Worm (Caenorhabditis elegans) whole organism, early embryonic: Measurements from ENCODE around the gene mmaa-1.

Experiments used
- F13C5.2 ChIP-seq: sonication (generic microtip); optimal IDR thresholded peaks from 2 replicates; lab custom pipeline; 2017; ENCODE audit warnings: mild to moderate bottlenecking, missing genetic modification characterization, inconsistent platforms, missing compliant biosample characterization
- ama-1 ChIP-seq: fragments of 150-350 bp; optimal IDR thresholded peaks from 2 replicates; lab custom pipeline; 2014
- ceh-13 ChIP-seq: fragments of 200-800 bp; sonication (Bioruptor generic); optimal IDR thresholded peaks from 2 replicates; lab custom pipeline; 2018; ENCODE audit warnings: mild to moderate bottlenecking, missing genetic modification characterization, missing compliant biosample characterization
- ets-7 ChIP-seq: sonication (generic microtip); optimal IDR thresholded peaks from 2 replicates; lab custom pipeline; 2016; ENCODE audit warnings: missing genotype, missing genetic modification characterization, missing compliant biosample characterization
- flt-1 ChIP-seq: fragments of 200-800 bp; sonication (Bioruptor generic); IDR thresholded peaks from 2 replicates; pipeline ENCODE4 v1.3.6; 2022; ENCODE audit warnings: missing genetic modification characterization, missing compliant biosample characterization
- hnd-1 ChIP-seq: sonication (generic microtip); optimal IDR thresholded peaks from 2 replicates; lab custom pipeline; 2016; ENCODE audit warnings: missing genetic modification characterization, missing compliant biosample characterization
- tbx-11 ChIP-seq: fragments of 200-800 bp; sonication (Bioruptor generic); IDR thresholded peaks from 2 replicates; pipeline ENCODE4 v1.3.6; 2022; ENCODE audit warnings: missing genetic modification characterization, missing compliant biosample characterization

DNA sequence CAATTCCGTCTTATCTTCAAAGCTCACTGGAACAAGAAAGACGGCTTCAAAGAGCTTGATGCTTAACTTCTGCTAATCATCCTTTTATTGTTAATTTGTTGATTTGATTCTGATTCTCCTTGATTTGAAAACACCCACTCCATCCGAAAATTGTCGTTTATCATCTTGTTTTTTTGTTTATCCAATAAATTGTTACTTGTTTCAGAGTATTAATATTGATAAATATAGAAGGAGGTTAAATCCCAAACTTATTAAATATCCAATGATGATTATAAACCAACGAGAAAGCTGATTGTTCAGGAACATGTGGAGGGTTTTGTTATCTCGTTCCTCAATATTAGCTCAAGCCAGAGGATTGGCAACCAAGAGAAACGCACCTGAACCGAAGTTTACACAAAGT is 11.8 kb upstream of the mmaa-1 start, which contains the start of gene F10E7.6:
- TF ChIP-seq tbx-11 (GFP tag; lab: Robert Waterston, UW) (no peak), ceh-13 (no peak), F13C5.2 (tag; lab: Kevin White, UChicago) (no peak), ama-1 (lab: Kevin White, UChicago) (no peak), flt-1 (no peak), ets-7 (tag; lab: Kevin White, UChicago) (no peak), hnd-1 (tag; lab: Kevin White, UChicago) (no peak)
